Worm (Caenorhabditis elegans): ENCODE results near the gene C48B4.8.
A peak's percentile ranks its signal among the peaks of the same experiment; 100 is the strongest.

C48B4.8 gene

DNA sequence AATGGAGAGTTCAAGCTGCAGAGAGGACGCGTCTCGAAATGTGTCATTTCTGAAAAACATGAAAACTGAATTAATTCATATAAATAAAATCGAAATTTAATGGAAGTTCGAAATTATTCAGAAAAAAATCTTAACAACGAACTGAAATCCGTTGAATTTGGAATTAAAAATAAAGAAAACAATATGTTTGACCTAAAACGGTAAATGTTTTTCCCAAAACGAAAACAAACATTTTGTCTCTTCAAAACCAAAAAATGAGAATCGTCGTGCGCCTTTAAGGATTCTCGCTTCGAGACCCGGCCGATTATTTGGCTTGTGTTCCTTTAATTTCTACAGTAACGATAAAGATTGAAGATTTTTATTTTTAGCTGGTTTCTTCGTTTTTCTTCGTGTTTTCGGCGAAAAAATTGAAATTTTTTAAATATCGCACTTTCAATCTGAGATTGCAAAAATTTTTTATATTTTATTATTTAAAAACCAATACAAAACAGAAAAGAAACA, 1.6 kb downstream of the C48B4.8 start, which contains the start of gene C48B4.7:
TSS of gene C48B4.7 (minus strand) at position 51 of the 501 bp plus-strand sequence.
- no peak for TF ChIP-seq ceh-63 (GFP tag; optimal IDR thresholded peaks at IDR 0.05)
- TF ChIP-seq mab-9 (GFP tag; IDR thresholded peaks at IDR 0.05) = no peak
- no peak for TF ChIP-seq skn-1 (tag; optimal IDR thresholded peaks at IDR 0.05)
- no peak for TF ChIP-seq tlp-1 (tag; optimal IDR thresholded peaks at IDR 0.05)

ce11 chrIII:9558463-9558862, 2.6 kb downstream of the C48B4.8 start, which contains the start of gene C48B4.6:
Gene C48B4.6, minus strand, starts transcription at chrIII:9558563.
- TF ChIP-seq ceh-63 (GFP tag; optimal IDR thresholded peaks at IDR 0.05) = no peak
- TF ChIP-seq blmp-1 (tag; optimal IDR thresholded peaks at IDR 0.05) = no peak
- no peak for TF ChIP-seq mep-1 (tag; optimal IDR thresholded peaks at IDR 0.05)
- no peak for TF ChIP-seq swsn-7 (tag; optimal IDR thresholded peaks at IDR 0.05)
- TF ChIP-seq lin-39 (tag; optimal IDR thresholded peaks at IDR 0.05) = no peak
- TF ChIP-seq Y116A8C.19 (tag; optimal IDR thresholded peaks at IDR 0.05; ENCODE audit: borderline replicate concordance) = no peak
- TF ChIP-seq aha-1 (tag; optimal IDR thresholded peaks at IDR 0.05) = no peak
- no peak for TF ChIP-seq unc-86 (tag; optimal IDR thresholded peaks at IDR 0.05)
- TF ChIP-seq sptf-1 (tag; optimal IDR thresholded peaks at IDR 0.05) = no peak
- TF ChIP-seq tlp-1 (tag; optimal IDR thresholded peaks at IDR 0.05) = no peak
- TF ChIP-seq nhr-12 (tag; optimal IDR thresholded peaks at IDR 0.05) = no peak
- TF ChIP-seq lin-15B (tag; optimal IDR thresholded peaks at IDR 0.05) = no peak
- TF ChIP-seq tbx-2 (tag; optimal IDR thresholded peaks at IDR 0.05) = no peak
- no peak for TF ChIP-seq xbp-1 (tag; optimal IDR thresholded peaks at IDR 0.05)
- no peak for TF ChIP-seq lsy-2 (tag; optimal IDR thresholded peaks at IDR 0.05)
- no peak for TF ChIP-seq rnt-1 (tag; optimal IDR thresholded peaks at IDR 0.05)
- no peak for TF ChIP-seq efl-3 (GFP tag; optimal IDR thresholded peaks at IDR 0.05)
- no peak for TF ChIP-seq ceh-8 (GFP tag; optimal IDR thresholded peaks at IDR 0.05)
- TF ChIP-seq zip-4 (GFP tag; optimal IDR thresholded peaks at IDR 0.05) = no peak

DNA sequence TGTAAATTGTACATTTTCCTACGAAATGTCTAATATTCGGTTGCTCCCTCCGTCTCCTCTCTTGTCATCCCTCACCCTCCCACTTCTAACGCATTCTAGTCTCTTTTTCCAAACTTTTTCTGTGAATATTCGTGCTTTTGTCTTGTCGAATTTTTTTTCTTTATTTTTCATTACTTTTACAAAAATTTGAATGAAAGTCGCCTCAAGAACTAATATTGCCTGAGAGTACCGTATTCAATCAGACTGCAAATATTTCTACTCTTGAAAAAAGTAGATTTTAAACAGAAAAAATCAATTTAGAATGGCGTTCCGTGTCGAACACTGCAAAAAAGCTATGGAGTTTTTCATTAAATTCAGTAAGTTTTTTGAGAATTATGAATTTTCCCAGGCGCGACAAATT, 4.8 kb downstream of the C48B4.8 start, which contains the start of gene ZK1098.11:
TSS of gene ZK1098.11 (plus strand) at position 301 of the 400 bp plus-strand sequence.
- TF ChIP-seq unc-30 (tag; optimal IDR thresholded peaks at IDR 0.05) = no peak
- no peak for TF ChIP-seq C04F5.9 (tag; optimal IDR thresholded peaks at IDR 0.05)
- no peak for TF ChIP-seq isw-1 (GFP tag; IDR thresholded peaks at IDR 0.05)
- no peak for TF ChIP-seq vab-15 (tag; optimal IDR thresholded peaks at IDR 0.05)
- TF ChIP-seq skn-1 (tag; optimal IDR thresholded peaks at IDR 0.05) = no peak
- TF ChIP-seq pax-3 (tag; optimal IDR thresholded peaks at IDR 0.05) = no peak
- TF ChIP-seq jun-1 (tag; optimal IDR thresholded peaks at IDR 0.05) = no peak
- no peak for TF ChIP-seq pqm-1 (tag; optimal IDR thresholded peaks at IDR 0.05)
- no peak for TF ChIP-seq xbp-1 (tag; optimal IDR thresholded peaks at IDR 0.05)
- TF ChIP-seq fkh-4 (tag; optimal IDR thresholded peaks at IDR 0.05; ENCODE audit: borderline replicate concordance) = no peak
- no peak for TF ChIP-seq nhr-90 (tag; optimal IDR thresholded peaks at IDR 0.05; ENCODE audit: poor library complexity)
- no peak for TF ChIP-seq C16A3.4 (tag; optimal IDR thresholded peaks at IDR 0.05)
- TF ChIP-seq ztf-11 (tag; optimal IDR thresholded peaks at IDR 0.05) = no peak
- no peak for TF ChIP-seq nhr-77 (tag; optimal IDR thresholded peaks at IDR 0.05)
- TF ChIP-seq ets-5 (GFP tag; IDR thresholded peaks at IDR 0.05) = no peak

- TF ChIP-seq sup-37 (GFP tag; optimal IDR thresholded peaks at IDR 0.05) (peak; percentile 79), F16B12.6 (tag; optimal IDR thresholded peaks at IDR 0.05) (peak; percentile 69), mep-1 (tag; optimal IDR thresholded peaks at IDR 0.05) (peak; percentile 95), ztf-4 (tag; optimal IDR thresholded peaks at IDR 0.05) (peak; percentile 80), nhr-90 (tag; optimal IDR thresholded peaks at IDR 0.05; ENCODE audit: poor library complexity) (peak; percentile 67), hlh-17 (GFP tag; optimal IDR thresholded peaks at IDR 0.05; ENCODE audit: borderline replicate concordance) (no peak), sox-4 (tag; optimal IDR thresholded peaks at IDR 0.05) (peak; percentile 67), fos-1 (tag; optimal IDR thresholded peaks at IDR 0.05) (peak; percentile 77), nhr-84 (tag; optimal IDR thresholded peaks at IDR 0.05) (no peak), hlh-4 (tag; optimal IDR thresholded peaks at IDR 0.05) (no peak), dsc-1 (tag; optimal IDR thresholded peaks at IDR 0.05) (peak; percentile 89), lin-35 (GFP tag; optimal IDR thresholded peaks at IDR 0.05) (peak; percentile 86), mab-9 (GFP tag; IDR thresholded peaks at IDR 0.05) (peak; percentile 69; the same call in 1 of the 2 replicates), fkh-4 (tag; optimal IDR thresholded peaks at IDR 0.05; ENCODE audit: borderline replicate concordance) (peak; percentile 63), pqm-1 (tag; optimal IDR thresholded peaks at IDR 0.05) (no peak), lin-15B (tag; optimal IDR thresholded peaks at IDR 0.05) (peak; percentile 82), unc-86 (tag; optimal IDR thresholded peaks at IDR 0.05) (peak; percentile 92), lin-39 (tag; optimal IDR thresholded peaks at IDR 0.05) (peak; percentile 35), zag-1 (tag; optimal IDR thresholded peaks at IDR 0.05) (no peak), swsn-7 (tag; optimal IDR thresholded peaks at IDR 0.05) (peak; percentile 94), nhr-19 (GFP tag; conservative IDR thresholded peaks at IDR 0.05) (peak; percentile 87), blmp-1 (tag; optimal IDR thresholded peaks at IDR 0.05) (peak; percentile 72)
These were observed 14.9 kb downstream of the C48B4.8 start, which contains the start of gene unc-16 for ce11 chrIII:9546016-9546659. Gene unc-16, plus strand, starts transcription at chrIII:9546258.
